Fruit fly (Drosophila melanogaster): ENCODE measurements around the gene ND-B14.5B.

dm6 chr2L:3166710-3167109 lies 21.1 kb upstream of the ND-B14.5B start:
- TF ChIP-seq Vsx2 (GFP tag; optimal IDR thresholded peaks at IDR 0.05; ENCODE audit: partially characterized antibody) (no peak), dsf (GFP tag; optimal IDR thresholded peaks at IDR 0.05; ENCODE audit: borderline replicate concordance) (no peak), Rel (GFP tag; optimal IDR thresholded peaks at IDR 0.05) (no peak), Rel (tag; optimal IDR thresholded peaks at IDR 0.05) (no peak), Abd-B (GFP tag; optimal IDR thresholded peaks at IDR 0.05) (no peak), psq (GFP tag; optimal IDR thresholded peaks at IDR 0.05) (no peak), pan (optimal IDR thresholded peaks at IDR 0.05) (no peak), GATAd (GFP tag; optimal IDR thresholded peaks at IDR 0.05) (no peak), fru (GFP tag; optimal IDR thresholded peaks at IDR 0.05) (no peak), br (GFP tag; optimal IDR thresholded peaks at IDR 0.05) (no peak), dmrt93B (GFP tag; optimal IDR thresholded peaks at IDR 0.05) (no peak), CG9705 (GFP tag; optimal IDR thresholded peaks at IDR 0.05) (no peak), sv (GFP tag; optimal IDR thresholded peaks at IDR 0.05) (no peak), Hr83 (GFP tag; optimal IDR thresholded peaks at IDR 0.05; ENCODE audit: poor library complexity, severe bottlenecking) (no peak)
